Fruit fly (Drosophila melanogaster): Measurements from ENCODE around the gene Arc42.

Gene Arc42

DNA sequence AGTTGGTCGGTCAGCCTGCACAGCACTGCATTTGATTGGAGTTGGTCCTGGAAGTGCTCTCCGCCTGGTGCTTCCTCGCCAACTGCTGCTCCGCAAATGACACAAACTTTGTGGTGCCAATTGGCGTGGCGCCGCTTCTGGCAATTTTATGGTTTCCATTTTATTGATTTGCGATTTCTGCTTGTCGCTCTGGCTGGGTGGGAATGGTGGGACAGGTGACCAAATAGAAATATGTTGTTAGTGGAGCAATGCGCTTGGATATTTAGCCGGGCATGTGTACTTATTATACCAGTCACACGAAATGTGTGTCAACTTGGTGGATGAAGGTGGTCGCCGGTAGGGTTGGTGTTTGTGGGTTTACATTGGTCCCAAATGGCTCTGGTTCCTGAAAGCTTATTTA, 37.8 kb downstream of the Arc42 start, which contains the start of the genes Xport-A and Xport-B:
Gene Xport-A (minus strand): TSS at position 101 of the 400 bp plus-strand sequence.
Gene Xport-B (minus strand): TSS at position 101 of the 400 bp plus-strand sequence.
- TF ChIP-seq tj (GFP tag; optimal IDR thresholded peaks at IDR 0.05) (no peak), CG33017 (tag; optimal IDR thresholded peaks at IDR 0.05) (no peak), Mnt (GFP tag; optimal IDR thresholded peaks at IDR 0.05) (no peak), cnc (optimal IDR thresholded peaks at IDR 0.05) (no peak), toe (GFP tag; optimal IDR thresholded peaks at IDR 0.05) (no peak), ovo (GFP tag; optimal IDR thresholded peaks at IDR 0.05) (no peak), Hr96 (GFP tag; optimal IDR thresholded peaks at IDR 0.05) (no peak), cic (GFP tag; optimal IDR thresholded peaks at IDR 0.05) (no peak), CG11617 (GFP tag; optimal IDR thresholded peaks at IDR 0.05) (no peak), CG7045 (GFP tag; optimal IDR thresholded peaks at IDR 0.05) (no peak), CG5204 (GFP tag; optimal IDR thresholded peaks at IDR 0.05) (no peak), kay (GFP tag; ENCODE audit: borderline replicate concordance) (no peak), Clk (GFP tag; optimal IDR thresholded peaks at IDR 0.05) (no peak), CG1620 (GFP tag; optimal IDR thresholded peaks at IDR 0.05) (no peak), pad (GFP tag; optimal IDR thresholded peaks at IDR 0.05) (no peak), CG7101 (tag; optimal IDR thresholded peaks at IDR 0.05) (no peak), CG14711 (tag; optimal IDR thresholded peaks at IDR 0.05) (no peak), bab1 (GFP tag; optimal IDR thresholded peaks at IDR 0.05) (no peak)

DNA sequence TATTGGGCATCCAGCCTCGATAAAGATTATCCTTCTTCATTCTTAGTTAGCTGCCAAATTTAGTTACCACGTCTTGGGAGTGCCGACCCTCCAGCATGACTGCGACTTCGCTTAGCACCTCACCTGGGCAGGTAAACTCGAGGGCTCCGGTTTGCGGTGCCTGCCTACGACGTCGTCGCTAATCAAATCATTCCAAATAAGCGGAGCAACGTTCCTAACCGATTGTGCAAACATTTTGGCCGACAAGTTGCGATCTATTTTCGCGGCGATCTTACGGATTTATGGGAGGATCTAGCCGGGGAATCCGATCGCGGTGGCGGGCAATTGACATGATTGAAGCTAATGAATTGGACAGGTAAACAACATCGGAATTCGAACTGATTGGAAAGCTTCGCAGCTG, 40.2 kb downstream of the Arc42 start, which contains the start of gene CG4465:
Gene CG4465 (minus strand): TSS at position 101 of the 400 bp plus-strand sequence.
- no peak for TF ChIP-seq Clk (GFP tag; optimal IDR thresholded peaks at IDR 0.05)
- no peak for TF ChIP-seq CG11617 (GFP tag; optimal IDR thresholded peaks at IDR 0.05)
- TF ChIP-seq toe (GFP tag; optimal IDR thresholded peaks at IDR 0.05), result no peak
- TF ChIP-seq cnc (optimal IDR thresholded peaks at IDR 0.05), result no peak
- TF ChIP-seq Hr96 (GFP tag; optimal IDR thresholded peaks at IDR 0.05), result no peak
- TF ChIP-seq kay (GFP tag; ENCODE audit: borderline replicate concordance), result no peak
- TF ChIP-seq cic (GFP tag; optimal IDR thresholded peaks at IDR 0.05), result no peak
- TF ChIP-seq CG7045 (GFP tag; optimal IDR thresholded peaks at IDR 0.05), result no peak
- TF ChIP-seq Mnt (GFP tag; optimal IDR thresholded peaks at IDR 0.05), result no peak
- no peak for TF ChIP-seq tj (GFP tag; optimal IDR thresholded peaks at IDR 0.05)
- TF ChIP-seq CG1620 (GFP tag; optimal IDR thresholded peaks at IDR 0.05), result no peak
- TF ChIP-seq CG14711 (tag; optimal IDR thresholded peaks at IDR 0.05), result no peak
- no peak for TF ChIP-seq bab1 (GFP tag; optimal IDR thresholded peaks at IDR 0.05)
- no peak for TF ChIP-seq ovo (GFP tag; optimal IDR thresholded peaks at IDR 0.05)
- TF ChIP-seq CG33017 (tag; optimal IDR thresholded peaks at IDR 0.05), result no peak
- no peak for TF ChIP-seq pad (GFP tag; optimal IDR thresholded peaks at IDR 0.05)
- no peak for TF ChIP-seq Crg-1 (GFP tag; optimal IDR thresholded peaks at IDR 0.05)

dm6 chr3R:19918207-19918606, 40.7 kb downstream of the Arc42 start, which contains the start of gene CG4770:
TSS of gene CG4770 (plus strand) at chr3R:19918507.
- TF ChIP-seq toe (GFP tag; optimal IDR thresholded peaks at IDR 0.05), result no peak
- no peak for TF ChIP-seq Crg-1 (GFP tag; optimal IDR thresholded peaks at IDR 0.05)
- no peak for TF ChIP-seq Clk (GFP tag; optimal IDR thresholded peaks at IDR 0.05)
- TF ChIP-seq Hr96 (GFP tag; optimal IDR thresholded peaks at IDR 0.05), result no peak
- TF ChIP-seq bab1 (GFP tag; optimal IDR thresholded peaks at IDR 0.05), result no peak
- TF ChIP-seq CG14711 (tag; optimal IDR thresholded peaks at IDR 0.05), result no peak
- no peak for TF ChIP-seq cnc (optimal IDR thresholded peaks at IDR 0.05)
- TF ChIP-seq CG7045 (GFP tag; optimal IDR thresholded peaks at IDR 0.05), result no peak
- TF ChIP-seq CG7101 (tag; optimal IDR thresholded peaks at IDR 0.05), result no peak
- no peak for TF ChIP-seq tj (GFP tag; optimal IDR thresholded peaks at IDR 0.05)
- TF ChIP-seq CG12768 (GFP tag; optimal IDR thresholded peaks at IDR 0.05), result no peak
- TF ChIP-seq CG33017 (tag; optimal IDR thresholded peaks at IDR 0.05), result no peak
- no peak for TF ChIP-seq Mnt (GFP tag; optimal IDR thresholded peaks at IDR 0.05)
- no peak for TF ChIP-seq CG11617 (GFP tag; optimal IDR thresholded peaks at IDR 0.05)

DNA sequence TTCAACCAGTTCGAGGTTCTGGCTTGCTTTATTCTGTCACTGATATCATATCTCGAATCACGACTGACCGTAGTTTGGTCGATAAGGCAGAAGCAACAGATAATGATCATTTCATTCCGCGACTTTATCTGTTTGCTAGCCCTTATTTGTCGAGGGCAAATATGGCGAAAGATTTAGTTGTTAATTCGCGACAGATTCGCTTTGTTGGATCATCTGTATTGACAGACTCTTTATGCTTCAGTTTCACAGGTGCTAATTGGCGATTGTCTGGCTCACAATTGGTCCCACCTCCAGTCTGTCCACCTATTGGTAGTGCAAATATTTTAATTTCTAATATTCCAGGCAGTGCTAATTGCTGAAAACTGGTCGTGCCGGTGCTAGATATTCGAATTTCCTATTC, 46.8 kb downstream of the Arc42 start:
- TF ChIP-seq CG12768 (GFP tag; optimal IDR thresholded peaks at IDR 0.05) (peak; percentile 66), bab1 (GFP tag; optimal IDR thresholded peaks at IDR 0.05) (no peak), CG33017 (tag; optimal IDR thresholded peaks at IDR 0.05) (peak; percentile 67), CG11617 (GFP tag; optimal IDR thresholded peaks at IDR 0.05) (peak; percentile 54), Mnt (GFP tag; optimal IDR thresholded peaks at IDR 0.05) (peak; percentile 35), tj (GFP tag; optimal IDR thresholded peaks at IDR 0.05) (no peak), toe (GFP tag; optimal IDR thresholded peaks at IDR 0.05) (peak; percentile 75), CG7045 (GFP tag; optimal IDR thresholded peaks at IDR 0.05) (peak; percentile 92), Clk (GFP tag; optimal IDR thresholded peaks at IDR 0.05) (peak; percentile 40), CG14711 (tag; optimal IDR thresholded peaks at IDR 0.05) (peak; percentile 33), Crg-1 (GFP tag; optimal IDR thresholded peaks at IDR 0.05) (peak; percentile 85), CG1620 (GFP tag; optimal IDR thresholded peaks at IDR 0.05) (peak; percentile 38), Hr96 (GFP tag; optimal IDR thresholded peaks at IDR 0.05) (peak; percentile 47), pad (GFP tag; optimal IDR thresholded peaks at IDR 0.05) (peak; percentile 43), CG7101 (tag; optimal IDR thresholded peaks at IDR 0.05) (peak; percentile 79), kay (GFP tag; ENCODE audit: borderline replicate concordance) (peak; percentile 96), cic (GFP tag; optimal IDR thresholded peaks at IDR 0.05) (peak; percentile 84), ovo (GFP tag; optimal IDR thresholded peaks at IDR 0.05) (peak; percentile 71), CG5204 (GFP tag; optimal IDR thresholded peaks at IDR 0.05) (peak; percentile 12), cnc (optimal IDR thresholded peaks at IDR 0.05) (no peak)

DNA sequence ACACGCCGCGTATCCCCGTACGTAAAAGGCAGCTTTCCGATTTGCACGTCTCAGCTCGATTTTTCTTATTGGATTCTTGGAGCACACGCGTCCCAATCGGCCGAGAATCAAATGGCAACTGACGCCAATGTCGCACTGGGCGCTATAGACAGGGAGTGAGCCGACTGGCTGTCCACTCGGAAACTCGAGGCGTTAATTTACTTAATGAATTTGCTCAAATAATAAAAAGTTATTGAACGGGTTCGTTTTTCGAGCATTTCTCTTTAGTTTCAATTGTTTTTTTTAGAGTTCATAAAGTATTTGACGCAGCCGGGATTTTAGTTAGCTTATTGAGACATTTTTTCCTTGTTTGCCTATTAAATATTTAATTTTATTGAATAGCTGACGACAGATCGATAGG, 47.7 kb downstream of the Arc42 start, which contains the start of gene CG4462:
Gene CG4462 (minus strand): TSS at position 101 of the 400 bp plus-strand sequence.
- TF ChIP-seq ovo (GFP tag; optimal IDR thresholded peaks at IDR 0.05), result no peak
- no peak for TF ChIP-seq CG12768 (GFP tag; optimal IDR thresholded peaks at IDR 0.05)
- no peak for TF ChIP-seq Mnt (GFP tag; optimal IDR thresholded peaks at IDR 0.05)
- TF ChIP-seq CG7101 (tag; optimal IDR thresholded peaks at IDR 0.05), result no peak
- TF ChIP-seq CG1620 (GFP tag; optimal IDR thresholded peaks at IDR 0.05), result no peak

- TF ChIP-seq CG14711 (tag; optimal IDR thresholded peaks at IDR 0.05) (no peak), CG33017 (tag; optimal IDR thresholded peaks at IDR 0.05) (no peak), cnc (optimal IDR thresholded peaks at IDR 0.05) (no peak), CG7045 (GFP tag; optimal IDR thresholded peaks at IDR 0.05) (no peak), pad (GFP tag; optimal IDR thresholded peaks at IDR 0.05) (no peak), CG12768 (GFP tag; optimal IDR thresholded peaks at IDR 0.05) (no peak), ovo (GFP tag; optimal IDR thresholded peaks at IDR 0.05) (no peak), tj (GFP tag; optimal IDR thresholded peaks at IDR 0.05) (no peak), kay (GFP tag; ENCODE audit: borderline replicate concordance) (no peak), Clk (GFP tag; optimal IDR thresholded peaks at IDR 0.05) (no peak), CG7101 (tag; optimal IDR thresholded peaks at IDR 0.05) (no peak), bab1 (GFP tag; optimal IDR thresholded peaks at IDR 0.05) (no peak), cic (GFP tag; optimal IDR thresholded peaks at IDR 0.05) (no peak), Mnt (GFP tag; optimal IDR thresholded peaks at IDR 0.05) (no peak)
Observed at dm6 chr3R:19928544-19928943, 51.0 kb downstream of the Arc42 start, which contains the start of gene CG4459. TSS of gene CG4459 (minus strand) at chr3R:19928644.
